Fruit fly (Drosophila melanogaster): ENCODE results near the gene CG4887.

- TF ChIP-seq pad (GFP tag; optimal IDR thresholded peaks at IDR 0.05), result no peak
- peak; percentile 7 for TF ChIP-seq CG12768 (GFP tag; optimal IDR thresholded peaks at IDR 0.05)
- TF ChIP-seq CG33017 (tag; optimal IDR thresholded peaks at IDR 0.05), result no peak
- TF ChIP-seq Mnt (GFP tag; optimal IDR thresholded peaks at IDR 0.05), result no peak
- TF ChIP-seq Crg-1 (GFP tag; optimal IDR thresholded peaks at IDR 0.05), result no peak
- no peak for TF ChIP-seq Clk (GFP tag; optimal IDR thresholded peaks at IDR 0.05)
- TF ChIP-seq CG14711 (tag; optimal IDR thresholded peaks at IDR 0.05), result no peak
- no peak for TF ChIP-seq toe (GFP tag; optimal IDR thresholded peaks at IDR 0.05)
- no peak for TF ChIP-seq Hr96 (GFP tag; optimal IDR thresholded peaks at IDR 0.05)
- no peak for TF ChIP-seq CG7101 (tag; optimal IDR thresholded peaks at IDR 0.05)
- TF ChIP-seq bab1 (GFP tag; optimal IDR thresholded peaks at IDR 0.05), result no peak
- no peak for TF ChIP-seq CG1620 (GFP tag; optimal IDR thresholded peaks at IDR 0.05)
These were observed 45.2 kb upstream of the CG4887 start for dm6 chr2L:1127434-1128089.
